Worm (Caenorhabditis elegans): ENCODE data around the gene F41H10.2.

The F41H10.2 gene

ce11 chrIV:5370914-5371313, 10.5 kb upstream of the F41H10.2 start (continued):
- TF ChIP-seq ceh-9 (tag; optimal IDR thresholded peaks at IDR 0.05): no peak
- peak; percentile 20 for TF ChIP-seq ref-2 (tag; optimal IDR thresholded peaks at IDR 0.05)
- TF ChIP-seq ceh-24 (tag; optimal IDR thresholded peaks at IDR 0.05): no peak
- TF ChIP-seq pag-3 (tag; optimal IDR thresholded peaks at IDR 0.05; ENCODE audit: borderline replicate concordance): no peak
- peak; percentile 33 for TF ChIP-seq fax-1 (tag; optimal IDR thresholded peaks at IDR 0.05)
- no peak for TF ChIP-seq lim-6 (tag; optimal IDR thresholded peaks at IDR 0.05)
- peak; percentile 21 for TF ChIP-seq ztf-16 (tag; optimal IDR thresholded peaks at IDR 0.05)
- no peak for TF ChIP-seq fkh-6 (tag; optimal IDR thresholded peaks at IDR 0.05)
- TF ChIP-seq ceh-14 (tag; optimal IDR thresholded peaks at IDR 0.05): peak; percentile 39
- TF ChIP-seq ama-1 (optimal IDR thresholded peaks at IDR 0.05): no peak
- TF ChIP-seq F13H6.1 (tag; optimal IDR thresholded peaks at IDR 0.05): no peak
- TF ChIP-seq pha-4 (tag; optimal IDR thresholded peaks at IDR 0.05): no peak
- TF ChIP-seq ceh-19 (GFP tag; optimal IDR thresholded peaks at IDR 0.05): no peak
- TF ChIP-seq nfya-1 (tag; optimal IDR thresholded peaks at IDR 0.05): peak; percentile 49
- TF ChIP-seq rnt-1 (tag; optimal IDR thresholded peaks at IDR 0.05): no peak
- TF ChIP-seq elt-4 (tag; optimal IDR thresholded peaks at IDR 0.05): no peak
- TF ChIP-seq gmeb-2 (tag; optimal IDR thresholded peaks at IDR 0.05): no peak
- TF ChIP-seq npax-4 (tag; optimal IDR thresholded peaks at IDR 0.05): no peak
- no peak for TF ChIP-seq pqm-1 (tag; optimal IDR thresholded peaks at IDR 0.05)
- TF ChIP-seq ceh-2 (tag; optimal IDR thresholded peaks at IDR 0.05): peak; percentile 43
- TF ChIP-seq eyg-1 (tag; optimal IDR thresholded peaks at IDR 0.05): no peak
- TF ChIP-seq ceh-34 (tag; optimal IDR thresholded peaks at IDR 0.05): peak; percentile 71
- no peak for TF ChIP-seq T23F11.4 (GFP tag; optimal IDR thresholded peaks at IDR 0.05)
- no peak for TF ChIP-seq C08G9.2 (tag; optimal IDR thresholded peaks at IDR 0.05)
- peak; percentile 76 for TF ChIP-seq elt-2 (tag; optimal IDR thresholded peaks at IDR 0.05)
- no peak for TF ChIP-seq unc-55 (GFP tag; optimal IDR thresholded peaks at IDR 0.05)
- no peak for TF ChIP-seq tbx-7 (tag; optimal IDR thresholded peaks at IDR 0.05)
- peak; percentile 44 for TF ChIP-seq sox-4 (tag; optimal IDR thresholded peaks at IDR 0.05)
- TF ChIP-seq che-1 (tag; optimal IDR thresholded peaks at IDR 0.05): no peak
- TF ChIP-seq C38D4.7 (GFP tag; optimal IDR thresholded peaks at IDR 0.05): peak; percentile 1
- no peak for TF ChIP-seq madf-2 (tag; optimal IDR thresholded peaks at IDR 0.05)
- TF ChIP-seq unc-86 (tag; optimal IDR thresholded peaks at IDR 0.05): peak; percentile 44
- no peak for TF ChIP-seq ets-4 (tag; optimal IDR thresholded peaks at IDR 0.05)
- peak; percentile 52 for TF ChIP-seq pat-9 (tag; optimal IDR thresholded peaks at IDR 0.05)
- TF ChIP-seq syd-9 (tag; optimal IDR thresholded peaks at IDR 0.05): no peak
- no peak for TF ChIP-seq ceh-18 (tag; optimal IDR thresholded peaks at IDR 0.05)
- no peak for TF ChIP-seq unc-42 (tag; optimal IDR thresholded peaks at IDR 0.05)
- TF ChIP-seq ceh-48 (tag; optimal IDR thresholded peaks at IDR 0.05): no peak
- TF ChIP-seq sdc-2 (tag; optimal IDR thresholded peaks at IDR 0.05): no peak
- no peak for TF ChIP-seq fkh-10 (GFP tag; optimal IDR thresholded peaks at IDR 0.05)
- no peak for TF ChIP-seq hlh-6 (tag; optimal IDR thresholded peaks at IDR 0.05)
- TF ChIP-seq ceh-22 (tag; optimal IDR thresholded peaks at IDR 0.05): no peak
- peak; percentile 14 for TF ChIP-seq hlh-15 (tag; optimal IDR thresholded peaks at IDR 0.05)
- TF ChIP-seq K09A11.1 (tag; optimal IDR thresholded peaks at IDR 0.05; ENCODE audit: insufficient read depth): peak; percentile 65
- no peak for TF ChIP-seq hlh-30 (tag; optimal IDR thresholded peaks at IDR 0.05; ENCODE audit: insufficient read depth)
- TF ChIP-seq ceh-45 (GFP tag; IDR thresholded peaks at IDR 0.05): no peak
- TF ChIP-seq hlh-8 (tag; optimal IDR thresholded peaks at IDR 0.05): no peak

Measured in whole organism, late embryonic.